Worm (Caenorhabditis elegans) whole organism, L4 larva: ENCODE measurements around the gene Y49E10.21.
A peak's percentile ranks its signal among the peaks of the same experiment; 100 is the strongest.

Experiments
- D1046.2 ChIP-seq: fragments of 200-800 bp; sonication (Bioruptor generic); IDR thresholded peaks from 2 replicates; pipeline ENCODE4 v1.3.6; 2022; ENCODE audit warnings: missing genetic modification characterization, missing compliant biosample characterization
- F26F4.8 ChIP-seq: fragments of 200-800 bp; sonication (Bioruptor generic); conservative IDR thresholded peaks from 2 replicates; pipeline ENCODE4 v1.3.6; 2022; ENCODE audit warnings: missing genetic modification characterization, missing compliant biosample characterization
- F37D6.2 ChIP-seq: sonication (generic microtip); optimal IDR thresholded peaks from 2 replicates; lab custom pipeline; 2016; ENCODE audit warnings: mild to moderate bottlenecking, missing genetic modification characterization, missing compliant biosample characterization
- F44E2.7 ChIP-seq: fragments of 200-800 bp; sonication (Bioruptor generic); IDR thresholded peaks from 2 replicates; pipeline ENCODE4 v2.1.2; 2022; ENCODE audit warnings: missing genetic modification characterization, missing compliant biosample characterization
- F49E8.2 ChIP-seq: sonication (generic microtip); optimal IDR thresholded peaks from 2 replicates; lab custom pipeline; 2016; ENCODE audit warnings: missing compliant biosample characterization, mild to moderate bottlenecking, missing genetic modification characterization, borderline replicate concordance
- Y48G9A.11 ChIP-seq: fragments of 200-800 bp; sonication (Bioruptor generic); IDR thresholded peaks from 2 replicates; pipeline ENCODE4 v1.3.6; 2022; ENCODE audit warnings: missing genetic modification reagents, missing genetic modification characterization, missing compliant biosample characterization
- Y75B8A.6 ChIP-seq: fragments of 200-800 bp; sonication (Bioruptor generic); IDR thresholded peaks from 2 replicates; pipeline ENCODE4 v1.3.6; 2022; ENCODE audit warnings: missing genetic modification reagents, missing genetic modification characterization, missing compliant biosample characterization
- ZK337.2 ChIP-seq: fragments of 200-800 bp; sonication (Bioruptor generic); IDR thresholded peaks from 2 replicates; pipeline ENCODE4 v1.3.6; 2022; ENCODE audit warnings: missing genetic modification reagents, missing genetic modification characterization, missing compliant biosample characterization
- ZK546.5 ChIP-seq, 2 experiments: sonication (generic microtip); optimal IDR thresholded peaks; 2 replicates each; lab custom pipeline; 2017; ENCODE audit warnings: missing biosample characterization in 2 of 2, missing genetic modification characterization in 2 of 2
- aha-1 ChIP-seq: fragments of 150-350 bp; peaks from one replicate; lab custom pipeline; 2014; ENCODE audit warnings: missing biosample characterization, missing genetic modification characterization
- ceh-20 ChIP-seq: fragments of 200-800 bp; sonication (Bioruptor generic); IDR thresholded peaks from 2 replicates; pipeline ENCODE4 v1.3.6; 2022; ENCODE audit warnings: missing genetic modification reagents, missing genetic modification characterization, missing compliant biosample characterization
- ceh-32 ChIP-seq: sonication (generic microtip); optimal IDR thresholded peaks from 2 replicates; lab custom pipeline; 2016; ENCODE audit warnings: mild to moderate bottlenecking, missing genetic modification characterization, missing compliant biosample characterization; ENCODE audit not compliant: poor library complexity
- cey-2 ChIP-seq: sonication (generic microtip); optimal IDR thresholded peaks from 3 replicates; lab custom pipeline; 2017; ENCODE audit warnings: missing genetic modification characterization, mild to moderate bottlenecking, missing compliant biosample characterization, antibody characterized with exemption, borderline replicate concordance; ENCODE audit not compliant: insufficient read depth
- dmd-6 ChIP-seq: fragments of 200-800 bp; sonication (Bioruptor generic); IDR thresholded peaks from 2 replicates; pipeline ENCODE4 v1.3.6; 2022; ENCODE audit warnings: missing genetic modification reagents, missing genetic modification characterization, missing compliant biosample characterization
- dmd-8 ChIP-seq: fragments of 200-800 bp; sonication (Bioruptor generic); IDR thresholded peaks from 2 replicates; pipeline ENCODE4 v1.3.6; 2022; ENCODE audit warnings: missing genetic modification characterization, missing compliant biosample characterization
- dmd-9 ChIP-seq: fragments of 200-800 bp; sonication (Bioruptor generic); IDR thresholded peaks from 2 replicates; pipeline ENCODE4 v1.3.6; 2022; ENCODE audit warnings: missing genetic modification reagents, missing genetic modification characterization, missing compliant biosample characterization
- dpl-1 ChIP-seq: fragments of 150-350 bp; optimal IDR thresholded peaks from 2 replicates; lab custom pipeline; 2014; ENCODE audit warnings: missing biosample characterization, missing genetic modification reagents, missing genetic modification characterization
- egl-27 ChIP-seq: sonication (generic microtip); optimal IDR thresholded peaks from 3 replicates; lab custom pipeline; 2017; ENCODE audit warnings: missing biosample characterization, missing genetic modification reagents, missing genetic modification characterization
- egl-43 ChIP-seq: fragments of 200-800 bp; sonication (Bioruptor generic); IDR thresholded peaks from 2 replicates; pipeline ENCODE4 v1.3.6; 2022; ENCODE audit warnings: missing genetic modification reagents, missing genetic modification characterization, missing compliant biosample characterization
- gei-8 ChIP-seq: fragments of 200-800 bp; sonication (Bioruptor generic); optimal IDR thresholded peaks from 2 replicates; lab custom pipeline; 2018; ENCODE audit warnings: mild to moderate bottlenecking, missing genetic modification characterization, missing compliant biosample characterization
- hif-1 ChIP-seq, 2 experiments: sonication (generic microtip); optimal IDR thresholded peaks; 2 replicates each; lab custom pipeline; 2016 to 2017; ENCODE audit warnings: missing compliant biosample characterization in 2 of 2, missing genetic modification characterization in 2 of 2, missing genetic modification reagents in 2 of 2, missing genotype in 2 of 2, mild to moderate bottlenecking in 1 of 2
- hlh-30 ChIP-seq: sonication (generic microtip); optimal IDR thresholded peaks from 2 replicates; lab custom pipeline; 2017; ENCODE audit warnings: antibody characterized with exemption, mild to moderate bottlenecking, missing genetic modification characterization, missing compliant biosample characterization; ENCODE audit not compliant: insufficient read depth
- jun-1 ChIP-seq: fragments of 150-350 bp; optimal IDR thresholded peaks from 2 replicates; lab custom pipeline; 2014; ENCODE audit warnings: missing biosample characterization, missing genetic modification reagents, missing genetic modification characterization
- lim-7 ChIP-seq: fragments of 200-800 bp; sonication (Bioruptor generic); IDR thresholded peaks from 2 replicates; pipeline ENCODE4 v1.3.6; 2022; ENCODE audit warnings: missing genetic modification characterization, missing compliant biosample characterization
- lin-1 ChIP-seq: fragments of 200-800 bp; sonication (Bioruptor generic); IDR thresholded peaks from 2 replicates; pipeline ENCODE4 v1.3.6; 2022; ENCODE audit warnings: missing genetic modification reagents, missing genetic modification characterization, missing compliant biosample characterization
- lin-15B ChIP-seq: fragments of 150-350 bp; sonication (generic microtip); optimal IDR thresholded peaks from 3 replicates; lab custom pipeline; 2014; ENCODE audit warnings: missing biosample characterization, missing genetic modification characterization
- lin-38 ChIP-seq: fragments of 200-800 bp; sonication (Bioruptor generic); IDR thresholded peaks from 2 replicates; pipeline ENCODE4 v1.3.6; 2022; ENCODE audit warnings: missing genetic modification reagents, missing genetic modification characterization, missing compliant biosample characterization
- lsy-2 ChIP-seq, 2 experiments: fragments of 150-350 bp in 1 of 2; sonication (generic microtip) in 1 of 2; optimal IDR thresholded peaks; 2 replicates each; lab custom pipeline; 2014 to 2017; ENCODE audit warnings: missing biosample characterization in 2 of 2, missing genetic modification characterization in 2 of 2
- madf-5 ChIP-seq, 2 experiments: fragments of 200-800 bp; sonication (Bioruptor generic); IDR thresholded peaks; 2 replicates each; pipeline ENCODE4 v1.3.6; 2022; ENCODE audit warnings: missing compliant biosample characterization in 2 of 2, missing genetic modification characterization in 2 of 2
- madf-9 ChIP-seq: fragments of 200-800 bp; sonication (Bioruptor generic); conservative IDR thresholded peaks from 2 replicates; pipeline ENCODE4 v1.3.6; 2022; ENCODE audit warnings: missing genetic modification reagents, missing genetic modification characterization, missing compliant biosample characterization
- mdl-1 ChIP-seq, 2 experiments: fragments of 150-350 bp in 1 of 2; sonication (generic microtip) in 1 of 2; optimal IDR thresholded peaks; 2 replicates each; lab custom pipeline; 2014 to 2017; ENCODE audit warnings: missing biosample characterization in 2 of 2, missing genetic modification characterization in 2 of 2
- mxl-2 ChIP-seq: fragments of 200-800 bp; sonication (Bioruptor generic); conservative IDR thresholded peaks from 2 replicates; pipeline ENCODE4 v1.3.6; 2022; ENCODE audit warnings: missing genetic modification reagents, missing genetic modification characterization, missing compliant biosample characterization
- nhr-102 ChIP-seq: sonication (generic microtip); optimal IDR thresholded peaks from 2 replicates; lab custom pipeline; 2016; ENCODE audit warnings: mild to moderate bottlenecking, missing genetic modification characterization, moderate library complexity, missing compliant biosample characterization
- nhr-237 ChIP-seq: sonication (generic microtip); optimal IDR thresholded peaks from 2 replicates; lab custom pipeline; 2017; ENCODE audit warnings: missing biosample characterization, missing genetic modification characterization
- nhr-42 ChIP-seq: fragments of 200-800 bp; sonication (Bioruptor generic); IDR thresholded peaks from 2 replicates; pipeline ENCODE4 v1.3.6; 2022; ENCODE audit warnings: missing genetic modification characterization, missing compliant biosample characterization
- nhr-77 ChIP-seq: fragments of 150-350 bp; optimal IDR thresholded peaks from 2 replicates; lab custom pipeline; 2014; ENCODE audit warnings: missing biosample characterization, missing genetic modification characterization
- pha-4 ChIP-seq, 2 experiments: fragments of 150-350 bp in 1 of 2; fragments of 200-800 bp in 1 of 2; sonication (Bioruptor generic) in 1 of 2; IDR thresholded peaks in 1 of 2; optimal IDR thresholded peaks in 1 of 2; 2 replicates each; pipeline versions ENCODE4 v1.3.6 to Lab custom; 2014 to 2022; ENCODE audit warnings: missing genetic modification characterization in 2 of 2, missing genetic modification reagents in 2 of 2, missing biosample characterization in 1 of 2, missing compliant biosample characterization in 1 of 2
- sdz-12 ChIP-seq: fragments of 200-800 bp; sonication (Bioruptor generic); optimal IDR thresholded peaks from 2 replicates; lab custom pipeline; 2018; ENCODE audit warnings: mild to moderate bottlenecking, missing genetic modification characterization, missing compliant biosample characterization
- set-16 ChIP-seq: fragments of 200-800 bp; sonication (Bioruptor generic); IDR thresholded peaks from 2 replicates; pipeline ENCODE4 v1.3.6; 2022; ENCODE audit warnings: missing genetic modification reagents, missing genetic modification characterization, missing compliant biosample characterization
- skn-1 ChIP-seq: fragments of 150-350 bp; optimal IDR thresholded peaks from 2 replicates; lab custom pipeline; 2014; ENCODE audit warnings: missing biosample characterization, missing genetic modification characterization
- spr-1 ChIP-seq: sonication (generic microtip); optimal IDR thresholded peaks from 2 replicates; lab custom pipeline; 2016; ENCODE audit warnings: mild to moderate bottlenecking, missing genetic modification characterization, missing compliant biosample characterization
- spr-3 ChIP-seq: fragments of 200-800 bp; sonication (Bioruptor generic); optimal IDR thresholded peaks from 2 replicates; lab custom pipeline; 2018; ENCODE audit warnings: mild to moderate bottlenecking, missing genetic modification characterization, missing compliant biosample characterization
- unc-130 ChIP-seq: sonication (generic microtip); optimal IDR thresholded peaks from 2 replicates; lab custom pipeline; 2016; ENCODE audit warnings: missing genetic modification reagents, missing genetic modification characterization, missing compliant biosample characterization
- unc-62 ChIP-seq, 3 experiments: fragments of 150-350 bp in 1 of 3; sonication (generic microtip); optimal IDR thresholded peaks in 2 of 3; peaks in 1 of 3; 1 replicate in 1 of 3; 2 replicates in 2 of 3; lab custom pipeline; 2014 to 2017; ENCODE audit warnings: missing biosample characterization in 3 of 3, missing genetic modification characterization in 3 of 3, missing genetic modification reagents in 3 of 3, missing genotype in 1 of 3
- zfp-2 ChIP-seq: sonication (generic microtip); optimal IDR thresholded peaks from 2 replicates; lab custom pipeline; 2016; ENCODE audit warnings: mild to moderate bottlenecking, missing genetic modification characterization, missing compliant biosample characterization
- zip-11 ChIP-seq: fragments of 200-800 bp; sonication (Bioruptor generic); IDR thresholded peaks from 2 replicates; pipeline ENCODE4 v1.3.6; 2022; ENCODE audit warnings: missing genetic modification characterization, missing compliant biosample characterization
- zip-2 ChIP-seq: fragments of 150-350 bp; optimal IDR thresholded peaks from 2 replicates; lab custom pipeline; 2014; ENCODE audit warnings: missing biosample characterization, missing genetic modification characterization
- ztf-11 ChIP-seq: fragments of 150-350 bp; optimal IDR thresholded peaks from 2 replicates; lab custom pipeline; 2014; ENCODE audit warnings: missing biosample characterization, missing genetic modification characterization

Gene Y49E10.21

ce11 chrIII:12456801-12457647 lies at the start of gene Y49E10.21, which contains the start of gene scav-3 (continued):
- peak in 1 of 2 experiments; percentile 33 for TF ChIP-seq mdl-1 (tag; optimal IDR thresholded peaks at IDR 0.05; lab: Kevin White, UChicago)
- peak; percentile 11 for TF ChIP-seq nhr-77
- no peak for TF ChIP-seq zip-11 (GFP tag; lab: Robert Waterston, UW)
- TF ChIP-seq F26F4.8 (GFP tag; lab: Robert Waterston, UW), result no peak
- 0 out of 4 replicates have a peak, but pooled peaks of 1 of the 2 experiments have one; percentile 2 for TF ChIP-seq madf-5 (GFP tag; IDR thresholded peaks at IDR 0.05; lab: Robert Waterston, UW)
- TF ChIP-seq lsy-2 (tag; optimal IDR thresholded peaks at IDR 0.05; lab: Kevin White, UChicago), result peak in 1 of 2 experiments; percentile 39
- TF ChIP-seq aha-1, result peak; percentile 24
- TF ChIP-seq gei-8, result no peak
- no peak for TF ChIP-seq skn-1 (tag; lab: Kevin White, UChicago)
- TF ChIP-seq nhr-237, result no peak
- no peak for TF ChIP-seq D1046.2
- no peak for TF ChIP-seq ZK546.5 (tag; optimal IDR thresholded peaks at IDR 0.05; lab: Kevin White, UChicago)
- TF ChIP-seq Y75B8A.6, result no peak
- no peak for TF ChIP-seq madf-9 (GFP tag; lab: Robert Waterston, UW)
- peak; percentile 38 for TF ChIP-seq dpl-1 (GFP tag; lab: Kevin White, UChicago)
- no peak for TF ChIP-seq nhr-42 (GFP tag; lab: Robert Waterston, UW)
- TF ChIP-seq jun-1 (tag; lab: Kevin White, UChicago), result no peak
- no peak for TF ChIP-seq cey-2 (tag; lab: Kevin White, UChicago)
- no peak for TF ChIP-seq sdz-12 (GFP tag; lab: Kevin White, UChicago)
- no peak for TF ChIP-seq ceh-32 (tag; lab: Kevin White, UChicago)
- no peak for TF ChIP-seq F44E2.7 (GFP tag; lab: Robert Waterston, UW)
- no peak for TF ChIP-seq ztf-11 (tag; lab: Kevin White, UChicago)
- TF ChIP-seq F37D6.2, result no peak
- TF ChIP-seq ZK337.2 (GFP tag; lab: Robert Waterston, UW), result no peak
- peak; percentile 93 for TF ChIP-seq hlh-30 (tag; lab: Kevin White, UChicago)
- TF ChIP-seq nhr-102, result no peak
- TF ChIP-seq hif-1 (tag; optimal IDR thresholded peaks at IDR 0.05; lab: Kevin White, UChicago), result peak in 1 of 2 experiments; percentile 27
- TF ChIP-seq lin-15B (tag; lab: Kevin White, UChicago), result no peak
- TF ChIP-seq dmd-8 (GFP tag; lab: Robert Waterston, UW), result no peak
- peak; percentile 58 for TF ChIP-seq F49E8.2
- TF ChIP-seq lin-1 (GFP tag; lab: Robert Waterston, UW), result no peak
- TF ChIP-seq ceh-20 (GFP tag; lab: Robert Waterston, UW), result no peak
- TF ChIP-seq set-16 (GFP tag; lab: Robert Waterston, UW), result no peak
- no peak for TF ChIP-seq spr-3 (GFP tag; lab: Kevin White, UChicago)
- TF ChIP-seq unc-130 (GFP tag; lab: Kevin White, UChicago), result peak; percentile 26
- no peak for TF ChIP-seq egl-27
- no peak for TF ChIP-seq unc-62 (GFP tag; optimal IDR thresholded peaks at IDR 0.05 in 1 of 2; lab: Kevin White, UChicago)
- no peak for TF ChIP-seq unc-62 (tag; optimal IDR thresholded peaks at IDR 0.05; lab: Kevin White, UChicago)
- no peak; the same call in 1 of the 2 replicates for TF ChIP-seq dmd-6
- no peak for TF ChIP-seq spr-1 (tag; lab: Kevin White, UChicago)
- no peak for TF ChIP-seq Y48G9A.11 (GFP tag; lab: Robert Waterston, UW)
- no peak for TF ChIP-seq pha-4 (GFP tag; IDR thresholded peaks at IDR 0.05; lab: Robert Waterston, UW)
- TF ChIP-seq pha-4 (tag; optimal IDR thresholded peaks at IDR 0.05; lab: Kevin White, UChicago), result no peak
- peak; percentile 9 for TF ChIP-seq lin-38 (GFP tag; lab: Robert Waterston, UW)
- TF ChIP-seq zfp-2, result no peak
- TF ChIP-seq zip-2 (tag; lab: Kevin White, UChicago), result no peak
- no peak for TF ChIP-seq mxl-2 (GFP tag; lab: Robert Waterston, UW)
- TF ChIP-seq lim-7 (GFP tag; lab: Robert Waterston, UW), result no peak
- no peak for TF ChIP-seq dmd-9 (GFP tag; lab: Robert Waterston, UW)
- TF ChIP-seq egl-43 (GFP tag; lab: Robert Waterston, UW), result no peak
